Worm (Caenorhabditis elegans) whole organism, young adult: ENCODE data around the gene ccz-1.

ENCODE experiments used
- B0019.2 ChIP-seq: fragments of 200-800 bp; sonication (Bioruptor generic); conservative IDR thresholded peaks from 2 replicates; pipeline ENCODE4 v1.3.6; 2022; ENCODE audit warnings: missing genetic modification reagents, missing genetic modification characterization, missing compliant biosample characterization
- B0261.1 ChIP-seq: sonication (generic microtip); optimal IDR thresholded peaks from 2 replicates; lab custom pipeline; 2016; ENCODE audit warnings: mild to moderate bottlenecking, missing genetic modification characterization, moderate library complexity, missing compliant biosample characterization
- B0336.3 ChIP-seq: fragments of 200-800 bp; sonication (Bioruptor generic); IDR thresholded peaks from 2 replicates; pipeline ENCODE4 v1.3.6; 2022; ENCODE audit warnings: missing genetic modification characterization, missing compliant biosample characterization
- C06A6.2 ChIP-seq: fragments of 200-800 bp; sonication (Bioruptor generic); conservative IDR thresholded peaks from 2 replicates; pipeline ENCODE4 v1.3.6; 2022; ENCODE audit warnings: missing genetic modification characterization, missing compliant biosample characterization
- D2030.7 ChIP-seq: fragments of 200-800 bp; sonication (Bioruptor generic); IDR thresholded peaks from 2 replicates; pipeline ENCODE4 v1.3.6; 2022; ENCODE audit warnings: missing genetic modification reagents, missing genetic modification characterization, missing compliant biosample characterization
- F23B12.7 ChIP-seq: sonication (generic microtip); optimal IDR thresholded peaks from 2 replicates; lab custom pipeline; 2017; ENCODE audit warnings: missing genetic modification characterization, mild to moderate bottlenecking, missing compliant biosample characterization, antibody characterized with exemption, moderate library complexity; ENCODE audit not compliant: insufficient read depth
- F55B11.4 ChIP-seq: sonication (generic microtip); optimal IDR thresholded peaks from 2 replicates; lab custom pipeline; 2016; ENCODE audit warnings: missing compliant biosample characterization, missing genetic modification characterization, borderline replicate concordance; ENCODE audit not compliant: insufficient read depth
- K11D2.4 ChIP-seq: fragments of 200-800 bp; sonication (Bioruptor generic); IDR thresholded peaks from 2 replicates; pipeline ENCODE4 v1.3.6; 2022; ENCODE audit warnings: missing genetic modification reagents, missing genetic modification characterization, missing compliant biosample characterization
- K12H6.12 ChIP-seq: fragments of 200-800 bp; sonication (Bioruptor generic); optimal IDR thresholded peaks from 2 replicates; lab custom pipeline; 2018; ENCODE audit warnings: mild to moderate bottlenecking, missing genetic modification characterization, missing compliant biosample characterization
- Y53G8AR.9 ChIP-seq: fragments of 200-800 bp; sonication (Bioruptor generic); conservative IDR thresholded peaks from 2 replicates; pipeline ENCODE4 v1.3.6; 2022; ENCODE audit warnings: missing genetic modification reagents, missing genetic modification characterization, missing compliant biosample characterization
- Y56A3A.18 ChIP-seq: fragments of 200-800 bp; sonication (Bioruptor generic); IDR thresholded peaks from 2 replicates; pipeline ENCODE4 v1.3.6; 2022; ENCODE audit warnings: missing genetic modification reagents, missing genetic modification characterization, missing compliant biosample characterization
- Y67H2A.10 ChIP-seq: fragments of 200-800 bp; sonication (Bioruptor generic); conservative IDR thresholded peaks from 2 replicates; pipeline ENCODE4 v1.3.6; 2022; ENCODE audit warnings: missing genetic modification reagents, missing genetic modification characterization, missing compliant biosample characterization
- ZK185.1 ChIP-seq: sonication (generic microtip); optimal IDR thresholded peaks from 2 replicates; lab custom pipeline; 2016; ENCODE audit warnings: mild to moderate bottlenecking, missing genetic modification characterization, missing compliant biosample characterization; ENCODE audit not compliant: poor library complexity, severe bottlenecking
- aptf-2 ChIP-seq: fragments of 200-800 bp; sonication (Bioruptor generic); conservative IDR thresholded peaks from 2 replicates; pipeline ENCODE4 v1.3.6; 2022; ENCODE audit warnings: missing genetic modification reagents, missing genetic modification characterization, missing compliant biosample characterization
- athp-1 ChIP-seq: sonication (generic microtip); optimal IDR thresholded peaks from 2 replicates; lab custom pipeline; 2017; ENCODE audit warnings: mild to moderate bottlenecking, missing genetic modification characterization, missing compliant biosample characterization
- attf-3 ChIP-seq: fragments of 200-800 bp; sonication (Bioruptor generic); conservative IDR thresholded peaks from 2 replicates; pipeline ENCODE4 v1.3.6; 2022; ENCODE audit warnings: missing genetic modification reagents, missing genetic modification characterization, missing compliant biosample characterization
- attf-6 ChIP-seq: fragments of 200-800 bp; sonication (Bioruptor generic); IDR thresholded peaks from 2 replicates; pipeline ENCODE4 v1.3.6; 2022; ENCODE audit warnings: missing genetic modification reagents, missing genetic modification characterization, missing compliant biosample characterization
- bed-2 ChIP-seq: fragments of 200-800 bp; sonication (Bioruptor generic); IDR thresholded peaks from 2 replicates; pipeline ENCODE4 v1.3.6; 2022; ENCODE audit warnings: missing genetic modification reagents, missing genetic modification characterization, missing compliant biosample characterization
- ccch-3 ChIP-seq: fragments of 200-800 bp; sonication (Bioruptor generic); optimal IDR thresholded peaks from 2 replicates; lab custom pipeline; 2018; ENCODE audit warnings: mild to moderate bottlenecking, missing genetic modification characterization, missing compliant biosample characterization
- ceh-40 ChIP-seq: fragments of 200-800 bp; sonication (Bioruptor generic); IDR thresholded peaks from 2 replicates; pipeline ENCODE4 v1.3.6; 2022; ENCODE audit warnings: missing genetic modification characterization, missing compliant biosample characterization
- ceh-58 ChIP-seq: fragments of 200-800 bp; sonication (Bioruptor generic); IDR thresholded peaks from 2 replicates; pipeline ENCODE4 v1.3.6; 2022; ENCODE audit warnings: missing genetic modification characterization, missing compliant biosample characterization
- ceh-79 ChIP-seq: sonication (generic microtip); optimal IDR thresholded peaks from 2 replicates; lab custom pipeline; 2017; ENCODE audit warnings: mild to moderate bottlenecking, missing genetic modification characterization, missing compliant biosample characterization
- dpff-1 ChIP-seq: sonication (generic microtip); optimal IDR thresholded peaks from 2 replicates; lab custom pipeline; 2017; ENCODE audit warnings: mild to moderate bottlenecking, missing genetic modification characterization, missing compliant biosample characterization
- dpl-1 ChIP-seq: fragments of 150-350 bp; optimal IDR thresholded peaks from 2 replicates; lab custom pipeline; 2014; ENCODE audit warnings: missing biosample characterization, missing genetic modification reagents, missing genetic modification characterization
- efl-1 ChIP-seq: fragments of 150-350 bp; optimal IDR thresholded peaks from 2 replicates; lab custom pipeline; 2014; ENCODE audit warnings: missing biosample characterization, missing genetic modification reagents, missing genetic modification characterization
- egl-44 ChIP-seq: fragments of 200-800 bp; sonication (Bioruptor generic); IDR thresholded peaks from 2 replicates; pipeline ENCODE4 v1.3.6; 2022; ENCODE audit warnings: missing genetic modification reagents, missing genetic modification characterization, missing compliant biosample characterization
- egrh-3 ChIP-seq: fragments of 200-800 bp; sonication (Bioruptor generic); IDR thresholded peaks from 2 replicates; pipeline ENCODE4 v1.3.6; 2022; ENCODE audit warnings: missing genetic modification reagents, missing genetic modification characterization, missing compliant biosample characterization
- gei-17 ChIP-seq: fragments of 200-800 bp; sonication (Bioruptor generic); optimal IDR thresholded peaks from 2 replicates; lab custom pipeline; 2018; ENCODE audit warnings: mild to moderate bottlenecking, missing genetic modification characterization, missing compliant biosample characterization
- hlh-26 ChIP-seq: fragments of 200-800 bp; sonication (Bioruptor generic); conservative IDR thresholded peaks from 2 replicates; pipeline ENCODE4 v1.3.6; 2022; ENCODE audit warnings: missing genetic modification reagents, missing genetic modification characterization, missing compliant biosample characterization
- lag-1 ChIP-seq: fragments of 200-800 bp; sonication (Bioruptor generic); IDR thresholded peaks from 2 replicates; pipeline ENCODE4 v1.3.6; 2022; ENCODE audit warnings: missing genetic modification reagents, missing genetic modification characterization, missing compliant biosample characterization
- let-526 ChIP-seq: fragments of 200-800 bp; sonication (Bioruptor generic); IDR thresholded peaks from 2 replicates; pipeline ENCODE4 v1.3.6; 2022; ENCODE audit warnings: missing genetic modification reagents, missing genetic modification characterization, missing compliant biosample characterization
- lin-54 ChIP-seq: fragments of 200-800 bp; sonication (Bioruptor generic); optimal IDR thresholded peaks from 2 replicates; lab custom pipeline; 2018; ENCODE audit warnings: mild to moderate bottlenecking, missing genetic modification characterization, missing compliant biosample characterization
- lir-1 ChIP-seq: fragments of 200-800 bp; sonication (Bioruptor generic); conservative IDR thresholded peaks from 2 replicates; pipeline ENCODE4 v1.3.6; 2022; ENCODE audit warnings: missing genetic modification reagents, missing genetic modification characterization, missing compliant biosample characterization
- madf-10 ChIP-seq: sonication (generic microtip); optimal IDR thresholded peaks from 2 replicates; lab custom pipeline; 2016; ENCODE audit warnings: mild to moderate bottlenecking, missing genetic modification characterization, missing compliant biosample characterization
- mel-28 ChIP-seq: sonication (generic microtip); optimal IDR thresholded peaks from 2 replicates; lab custom pipeline; 2016; ENCODE audit warnings: borderline replicate concordance, mild to moderate bottlenecking, missing genetic modification characterization, missing compliant biosample characterization
- nfyb-1 ChIP-seq: fragments of 200-800 bp; sonication (Bioruptor generic); IDR thresholded peaks from 2 replicates; pipeline ENCODE4 v1.3.6; 2022; ENCODE audit warnings: missing genetic modification reagents, missing genetic modification characterization, missing compliant biosample characterization
- nhr-27 ChIP-seq: fragments of 200-800 bp; sonication (Bioruptor generic); optimal IDR thresholded peaks from 2 replicates; lab custom pipeline; 2018; ENCODE audit warnings: mild to moderate bottlenecking, missing genetic modification characterization, moderate library complexity, missing compliant biosample characterization
- nhr-90 ChIP-seq: sonication (generic microtip); optimal IDR thresholded peaks from 2 replicates; lab custom pipeline; 2016; ENCODE audit warnings: missing genotype, mild to moderate bottlenecking, missing genetic modification characterization, missing compliant biosample characterization
- pbrm-1 ChIP-seq: fragments of 200-800 bp; sonication (Bioruptor generic); IDR thresholded peaks from 2 replicates; pipeline ENCODE4 v1.3.6; 2022; ENCODE audit warnings: missing genetic modification reagents, missing genetic modification characterization, missing compliant biosample characterization
- rcor-1 ChIP-seq: fragments of 200-800 bp; sonication (Bioruptor generic); IDR thresholded peaks from 2 replicates; pipeline ENCODE4 v1.3.6; 2022; ENCODE audit warnings: missing genetic modification reagents, missing genetic modification characterization, missing compliant biosample characterization
- rec-8 ChIP-seq, 2 experiments: sonication (generic microtip); optimal IDR thresholded peaks; 2 replicates each; lab custom pipeline; 2016; ENCODE audit warnings: mild to moderate bottlenecking in 2 of 2, missing genetic modification characterization in 2 of 2, missing genetic modification reagents in 2 of 2, missing genotype in 2 of 2, missing biosample characterization in 1 of 2, missing compliant biosample characterization in 1 of 2, moderate library complexity in 1 of 2
- rpc-1 ChIP-seq, 2 experiments: fragments of 150-350 bp in 1 of 2; sonication (generic microtip) in 1 of 2; optimal IDR thresholded peaks; 2 replicates each; lab custom pipeline; 2014 to 2018; ENCODE audit warnings: missing biosample characterization in 1 of 2, missing genetic modification characterization in 1 of 2, missing genetic modification reagents in 1 of 2, missing genotype in 1 of 2
- snpc-1.3 ChIP-seq: sonication (generic microtip); optimal IDR thresholded peaks from 2 replicates; lab custom pipeline; 2017; ENCODE audit warnings: missing genetic modification characterization, mild to moderate bottlenecking, missing compliant biosample characterization, antibody characterized with exemption, moderate library complexity, missing genotype, missing genetic modification reagents; ENCODE audit not compliant: insufficient read depth
- somi-1 ChIP-seq: fragments of 200-800 bp; sonication (Bioruptor generic); optimal IDR thresholded peaks from 2 replicates; lab custom pipeline; 2018; ENCODE audit warnings: mild to moderate bottlenecking, missing genetic modification characterization, missing compliant biosample characterization
- tbx-9 ChIP-seq: sonication (generic microtip); optimal IDR thresholded peaks from 2 replicates; lab custom pipeline; 2016; ENCODE audit warnings: borderline replicate concordance, missing genetic modification characterization, inconsistent platforms, missing compliant biosample characterization
- unc-62 ChIP-seq: fragments of 150-350 bp; optimal IDR thresholded peaks from 2 replicates; lab custom pipeline; 2014; ENCODE audit warnings: missing biosample characterization, missing genetic modification reagents, missing genetic modification characterization
- ztf-25 ChIP-seq: fragments of 200-800 bp; sonication (Bioruptor generic); IDR thresholded peaks from 2 replicates; pipeline ENCODE4 v1.3.6; 2022; ENCODE audit warnings: missing genetic modification reagents, missing genetic modification characterization, missing compliant biosample characterization
- ztf-26 ChIP-seq: sonication (generic microtip); optimal IDR thresholded peaks from 2 replicates; lab custom pipeline; 2017; ENCODE audit warnings: missing genetic modification characterization, missing compliant biosample characterization

Gene ccz-1

DNA sequence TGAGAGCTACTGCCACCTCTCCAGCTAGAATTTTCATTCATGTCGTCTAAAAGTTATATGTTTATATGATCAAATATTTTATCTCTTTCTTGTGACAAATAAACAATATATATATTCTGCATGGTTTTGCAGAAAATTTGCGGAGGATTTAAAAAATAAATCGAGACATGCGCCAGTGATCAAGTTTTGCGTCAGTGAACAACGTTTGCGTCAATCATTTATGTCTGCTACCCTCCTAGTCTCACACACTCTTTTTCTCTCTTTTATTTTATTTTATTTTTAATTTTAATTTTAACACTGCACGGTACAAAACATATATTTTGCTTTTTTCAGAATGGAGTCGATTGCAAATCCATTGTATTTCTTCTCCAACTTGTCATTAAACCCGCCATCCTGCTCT lies at the start of gene ccz-1, which contains the start of gene tag-65 (continued):
- TF ChIP-seq attf-3 (GFP tag; lab: Robert Waterston, UW) (peak; percentile 57; the same call in 1 of the 2 replicates), egl-44 (GFP tag; lab: Robert Waterston, UW) (no peak), C06A6.2 (GFP tag; lab: Robert Waterston, UW) (0 out of 2 replicates have a peak, but pooled peaks have one; percentile 33), D2030.7 (GFP tag; lab: Robert Waterston, UW) (peak; percentile 46; the same call in 1 of the 2 replicates), ccch-3 (GFP tag; lab: Kevin White, UChicago) (no peak), hlh-26 (no peak), Y53G8AR.9 (GFP tag; lab: Robert Waterston, UW) (peak; percentile 87), nhr-90 (tag; lab: Kevin White, UChicago) (no peak), attf-6 (GFP tag; lab: Robert Waterston, UW) (peak; percentile 59), somi-1 (GFP tag; lab: Kevin White, UChicago) (peak; percentile 29), egrh-3 (GFP tag; lab: Robert Waterston, UW) (no peak), Y56A3A.18 (GFP tag; lab: Robert Waterston, UW) (peak; percentile 62; the same call in 1 of the 2 replicates), lag-1 (GFP tag; lab: Robert Waterston, UW) (no peak), ceh-40 (no peak), F23B12.7 (tag; lab: Kevin White, UChicago) (peak; percentile 61), unc-62 (GFP tag; lab: Kevin White, UChicago) (no peak), madf-10 (tag; lab: Kevin White, UChicago) (peak; percentile 43), dpff-1 (no peak), let-526 (GFP tag; lab: Robert Waterston, UW) (no peak), K12H6.12 (tag; lab: Kevin White, UChicago) (no peak), Y67H2A.10 (GFP tag; lab: Robert Waterston, UW) (no peak), tbx-9 (no peak), K11D2.4 (GFP tag; lab: Robert Waterston, UW) (peak; percentile 68; the same call in 1 of the 2 replicates), lin-54 (GFP tag; lab: Kevin White, UChicago) (peak; percentile 89), aptf-2 (GFP tag; lab: Robert Waterston, UW) (no peak), ztf-25 (GFP tag; lab: Robert Waterston, UW) (no peak), pbrm-1 (GFP tag; lab: Robert Waterston, UW) (peak; percentile 59; the same call in 1 of the 2 replicates), ZK185.1 (tag; lab: Kevin White, UChicago) (peak; percentile 79), lir-1 (peak; percentile 81), rec-8 (tag; optimal IDR thresholded peaks at IDR 0.05; lab: Kevin White, UChicago) (peak in 1 of 2 experiments; percentile 3), nhr-27 (tag; lab: Kevin White, UChicago) (no peak), efl-1 (GFP tag; lab: Kevin White, UChicago) (peak; percentile 53), rcor-1 (GFP tag; lab: Robert Waterston, UW) (peak; percentile 89), dpl-1 (GFP tag; lab: Kevin White, UChicago) (peak; percentile 60), ceh-79 (tag; lab: Kevin White, UChicago) (no peak), bed-2 (no peak), rpc-1 (optimal IDR thresholded peaks at IDR 0.05; lab: Kevin White, UChicago) (no peak), rpc-1 (tag; optimal IDR thresholded peaks at IDR 0.05; lab: Kevin White, UChicago) (no peak), mel-28 (tag; lab: Kevin White, UChicago) (no peak), ceh-58 (no peak), nfyb-1 (peak; percentile 78), snpc-1.3 (tag; lab: Kevin White, UChicago) (no peak), B0336.3 (GFP tag; lab: Robert Waterston, UW) (peak; percentile 87), ztf-26 (tag; lab: Kevin White, UChicago) (peak; percentile 30), B0261.1 (tag; lab: Kevin White, UChicago) (no peak), athp-1 (tag; lab: Kevin White, UChicago) (peak; percentile 28), F55B11.4 (no peak), gei-17 (GFP tag; lab: Kevin White, UChicago) (peak; percentile 59), B0019.2 (GFP tag; lab: Robert Waterston, UW) (no peak)
